Fruit fly (Drosophila melanogaster) whole organism, embryonic: Measurements from ENCODE around the gene trx.
A peak's percentile ranks its signal among the peaks of the same experiment; 100 is the strongest.

Experiments
- Bdp1 ChIP-seq: fragments of 200-800 bp; sonication (Bioruptor generic); optimal IDR thresholded peaks from 3 replicates; lab custom pipeline; 2016; ENCODE audit warnings: missing biosample characterization, missing genetic modification characterization
- Bteb2 ChIP-seq: fragments of 200-800 bp; sonication (Bioruptor generic); optimal IDR thresholded peaks from 2 replicates; lab custom pipeline; 2016; ENCODE audit warnings: missing biosample characterization, missing genetic modification characterization
- CG11093 ChIP-seq: fragments of 200-800 bp; sonication (Bioruptor generic); IDR thresholded peaks from 3 replicates; pipeline ENCODE4 v1.3.6; 2022; ENCODE audit warnings: missing biosample characterization, missing genetic modification characterization
- CG12219 ChIP-seq: fragments of 200-800 bp; sonication (Bioruptor generic); optimal IDR thresholded peaks from 3 replicates; lab custom pipeline; 2018; ENCODE audit warnings: missing biosample characterization, mild to moderate bottlenecking, missing genetic modification characterization
- CG13894 ChIP-seq: fragments of 200-800 bp; sonication (Bioruptor generic); optimal IDR thresholded peaks from 3 replicates; lab custom pipeline; 2018; ENCODE audit warnings: missing biosample characterization, mild to moderate bottlenecking, missing genetic modification characterization, moderate library complexity
- CG14014 ChIP-seq: fragments of 200-800 bp; sonication (Bioruptor generic); IDR thresholded peaks from 2 replicates; pipeline ENCODE4 v1.3.6; 2022; ENCODE audit warnings: missing biosample characterization, missing genetic modification characterization
- CG15514 ChIP-seq: fragments of 200-800 bp; sonication (Bioruptor generic); optimal IDR thresholded peaks from 3 replicates; lab custom pipeline; 2017; ENCODE audit warnings: missing biosample characterization, missing genetic modification characterization, mild to moderate bottlenecking, moderate library complexity, missing genetic modification reagents
- CG17802 ChIP-seq: fragments of 200-800 bp; sonication (Bioruptor generic); optimal IDR thresholded peaks from 2 replicates; lab custom pipeline; 2018; ENCODE audit warnings: missing biosample characterization, mild to moderate bottlenecking, missing genetic modification characterization, moderate library complexity
- CG31224 ChIP-seq: fragments of 200-800 bp; sonication (Bioruptor generic); IDR thresholded peaks from 2 replicates; pipeline ENCODE4 v1.3.6; 2022; ENCODE audit warnings: missing biosample characterization, missing genetic modification characterization
- CG32532 ChIP-seq: fragments of 200-800 bp; sonication (Bioruptor generic); IDR thresholded peaks from 2 replicates; pipeline ENCODE4 v1.3.6; 2022; ENCODE audit warnings: missing biosample characterization, missing genetic modification characterization
- CG33213 ChIP-seq: fragments of 200-800 bp; sonication (Bioruptor generic); optimal IDR thresholded peaks from 3 replicates; lab custom pipeline; 2016; ENCODE audit warnings: missing biosample characterization, missing genetic modification characterization
- CG4360 ChIP-seq: fragments of 200-800 bp; sonication (Bioruptor generic); IDR thresholded peaks from 2 replicates; pipeline ENCODE4 v1.3.6; 2022; ENCODE audit warnings: missing biosample characterization, missing genetic modification characterization
- CG5180 ChIP-seq: fragments of 200-800 bp; sonication (Bioruptor generic); optimal IDR thresholded peaks from 3 replicates; lab custom pipeline; 2017; ENCODE audit warnings: missing biosample characterization, missing genetic modification characterization, mild to moderate bottlenecking, moderate library complexity, missing genetic modification reagents
- CG6683 ChIP-seq: fragments of 200-800 bp; sonication (Bioruptor generic); optimal IDR thresholded peaks from 2 replicates; lab custom pipeline; 2017; ENCODE audit warnings: missing biosample characterization, mild to moderate bottlenecking, missing genetic modification characterization, missing genetic modification reagents
- CG9797 ChIP-seq: fragments of 200-800 bp; sonication (Bioruptor generic); optimal IDR thresholded peaks from 3 replicates; lab custom pipeline; 2018; ENCODE audit warnings: missing biosample characterization, mild to moderate bottlenecking, missing genetic modification characterization
- CHES-1-like ChIP-seq: fragments of 200-800 bp; sonication (Bioruptor generic); optimal IDR thresholded peaks from 2 replicates; lab custom pipeline; 2016; ENCODE audit warnings: missing biosample characterization, missing genetic modification characterization
- D19B ChIP-seq: fragments of 200-800 bp; sonication (Bioruptor generic); optimal IDR thresholded peaks from 2 replicates; lab custom pipeline; 2017; ENCODE audit warnings: missing biosample characterization, mild to moderate bottlenecking, missing genetic modification characterization
- Dip2 ChIP-seq: fragments of 200-800 bp; sonication (Bioruptor generic); IDR thresholded peaks from 2 replicates; pipeline ENCODE4 v1.3.6; 2022; ENCODE audit warnings: missing biosample characterization, missing genetic modification characterization
- Doc3 ChIP-seq: fragments of 200-800 bp; sonication (Bioruptor generic); IDR thresholded peaks from 3 replicates; pipeline ENCODE4 v1.3.6; 2022; ENCODE audit warnings: missing biosample characterization, missing genetic modification characterization; ENCODE audit not compliant: partially characterized antibody
- E2f1 ChIP-seq: fragments of 200-800 bp; sonication (Bioruptor generic); IDR thresholded peaks from 2 replicates; pipeline ENCODE4 v1.3.6; 2022; ENCODE audit warnings: missing biosample characterization, missing genetic modification characterization
- Elba2 ChIP-seq: fragments of 200-800 bp; sonication (Bioruptor generic); optimal IDR thresholded peaks from 3 replicates; lab custom pipeline; 2016; ENCODE audit warnings: missing biosample characterization, missing genetic modification characterization
- Ets97D ChIP-seq: fragments of 200-800 bp; sonication (Bioruptor generic); optimal IDR thresholded peaks from 3 replicates; lab custom pipeline; 2016; ENCODE audit warnings: missing biosample characterization, missing genetic modification characterization
- HHEX ChIP-seq: fragments of 200-800 bp; sonication (Bioruptor generic); optimal IDR thresholded peaks from 3 replicates; lab custom pipeline; 2017; ENCODE audit warnings: missing biosample characterization, mild to moderate bottlenecking, missing genetic modification characterization, missing genetic modification reagents
- HLH4C ChIP-seq: fragments of 200-800 bp; sonication (Bioruptor generic); IDR thresholded peaks from 3 replicates; pipeline ENCODE4 v1.3.6; 2022; ENCODE audit warnings: missing biosample characterization, missing genetic modification characterization; ENCODE audit not compliant: partially characterized antibody
- HLH54F ChIP-seq: fragments of 200-800 bp; sonication (Bioruptor generic); optimal IDR thresholded peaks from 3 replicates; lab custom pipeline; 2016; ENCODE audit warnings: missing biosample characterization, missing genetic modification characterization
- Lim3 ChIP-seq: fragments of 200-800 bp; sonication (Bioruptor generic); IDR thresholded peaks from 2 replicates; pipeline ENCODE4 v1.3.6; 2022; ENCODE audit warnings: missing biosample characterization, missing genetic modification characterization
- Pdp1 ChIP-seq, 2 experiments: fragments of 200-800 bp; sonication (Bioruptor generic); optimal IDR thresholded peaks; 3 replicates each; lab custom pipeline; 2016; ENCODE audit warnings: missing biosample characterization in 2 of 2, missing genetic modification characterization in 2 of 2, mild to moderate bottlenecking in 1 of 2, moderate library complexity in 1 of 2
- Rfx ChIP-seq: fragments of 200-800 bp; sonication (Bioruptor generic); IDR thresholded peaks from 2 replicates; pipeline ENCODE4 v1.3.6; 2022; ENCODE audit warnings: missing biosample characterization, missing genetic modification characterization
- Sry-δ ChIP-seq: fragments of 200-800 bp; sonication (Bioruptor generic); optimal IDR thresholded peaks from 2 replicates; lab custom pipeline; 2016; ENCODE audit warnings: missing biosample characterization, missing genetic modification characterization
- ap ChIP-seq: fragments of 200-800 bp; sonication (Bioruptor generic); IDR thresholded peaks from 2 replicates; pipeline ENCODE4 v1.3.6; 2022; ENCODE audit warnings: missing biosample characterization, missing genetic modification characterization
- chif ChIP-seq, 2 experiments: fragments of 200-800 bp; sonication (Bioruptor generic); optimal IDR thresholded peaks; 3 replicates each; lab custom pipeline; 2016; ENCODE audit warnings: missing biosample characterization in 2 of 2, missing genetic modification characterization in 2 of 2
- ci ChIP-seq: fragments of 200-800 bp; sonication (Bioruptor generic); IDR thresholded peaks from 3 replicates; pipeline ENCODE4 v1.3.6; 2022; ENCODE audit warnings: missing biosample characterization, missing genetic modification characterization
- ewg ChIP-seq: fragments of 200-800 bp; sonication (Bioruptor generic); optimal IDR thresholded peaks from 3 replicates; lab custom pipeline; 2017; ENCODE audit warnings: mild to moderate bottlenecking, missing biosample characterization, missing genetic modification reagents, missing genetic modification characterization
- fd102C ChIP-seq: fragments of 200-800 bp; sonication (Bioruptor generic); optimal IDR thresholded peaks from 2 replicates; lab custom pipeline; 2018; ENCODE audit warnings: missing biosample characterization, mild to moderate bottlenecking, missing genetic modification characterization, moderate library complexity
- fru ChIP-seq: fragments of >200 bp; optimal IDR thresholded peaks from 2 replicates; lab custom pipeline; 2017
- hbn ChIP-seq: fragments of 200-800 bp; sonication (Bioruptor generic); IDR thresholded peaks from 2 replicates; pipeline ENCODE4 v1.3.6; 2022; ENCODE audit warnings: missing biosample characterization, missing genetic modification characterization; ENCODE audit not compliant: partially characterized antibody
- ind ChIP-seq: fragments of 200-800 bp; sonication (Bioruptor generic); optimal IDR thresholded peaks from 3 replicates; lab custom pipeline; 2016; ENCODE audit warnings: missing biosample characterization, missing genetic modification characterization
- lola ChIP-seq, 3 experiments: fragments of >200 bp in 2 of 3; fragments of 200-800 bp in 1 of 3; sonication (Bioruptor generic) in 1 of 3; optimal IDR thresholded peaks; 2 replicates each; lab custom pipeline; 2017 to 2019; ENCODE audit warnings: missing biosample characterization in 3 of 3, missing genetic modification characterization in 3 of 3, mild to moderate bottlenecking in 1 of 3, moderate library complexity in 1 of 3
- nerfin-1 ChIP-seq: fragments of 200-800 bp; sonication (Bioruptor generic); optimal IDR thresholded peaks from 3 replicates; lab custom pipeline; 2019; ENCODE audit warnings: missing biosample characterization, mild to moderate bottlenecking, missing genetic modification characterization, moderate library complexity
- nmo ChIP-seq: fragments of 200-800 bp; sonication (Bioruptor generic); optimal IDR thresholded peaks from 2 replicates; lab custom pipeline; 2018; ENCODE audit warnings: missing biosample characterization, mild to moderate bottlenecking, missing genetic modification characterization, moderate library complexity
- odd ChIP-seq: fragments of 200-800 bp; sonication (Bioruptor generic); optimal IDR thresholded peaks from 2 replicates; lab custom pipeline; 2017; ENCODE audit warnings: missing biosample characterization, mild to moderate bottlenecking, missing genetic modification characterization
- otp ChIP-seq: fragments of 200-800 bp; sonication (Bioruptor generic); IDR thresholded peaks from 3 replicates; pipeline ENCODE4, ENCODE4 v1.3.6; 2022; ENCODE audit warnings: missing biosample characterization, missing genetic modification characterization
- run ChIP-seq: fragments of 200-800 bp; sonication (Bioruptor generic); optimal IDR thresholded peaks from 3 replicates; lab custom pipeline; 2018; ENCODE audit warnings: missing biosample characterization, mild to moderate bottlenecking, missing genetic modification characterization
- sim ChIP-seq: fragments of 200-800 bp; sonication (Bioruptor generic); IDR thresholded peaks from 2 replicates; pipeline ENCODE4 v1.3.6; 2022; ENCODE audit warnings: missing biosample characterization, missing genetic modification characterization
- so ChIP-seq: fragments of 200-800 bp; sonication (Bioruptor generic); IDR thresholded peaks from 3 replicates; pipeline ENCODE4 v1.3.6; 2022; ENCODE audit warnings: missing biosample characterization, missing genetic modification characterization
- sr ChIP-seq: fragments of 200-800 bp; sonication (Bioruptor generic); IDR thresholded peaks from 3 replicates; pipeline ENCODE4 v1.3.6; 2022; ENCODE audit warnings: missing biosample characterization, missing genetic modification characterization
- ttk ChIP-seq: fragments of 200-800 bp; sonication (Bioruptor generic); IDR thresholded peaks from 2 replicates; pipeline ENCODE4 v2.1.2; 2022; ENCODE audit warnings: missing biosample characterization, missing genetic modification characterization
- unc-4 ChIP-seq: fragments of 200-800 bp; sonication (Bioruptor generic); IDR thresholded peaks from 2 replicates; pipeline ENCODE4 v1.3.6; 2022; ENCODE audit warnings: missing biosample characterization, missing genetic modification characterization; ENCODE audit not compliant: partially characterized antibody
- vfl ChIP-seq: fragments of 200-800 bp; sonication (Bioruptor generic); optimal IDR thresholded peaks from 2 replicates; lab custom pipeline; 2016; ENCODE audit warnings: missing biosample characterization, missing genetic modification characterization
- vvl ChIP-seq: fragments of 200-800 bp; sonication (Bioruptor generic); IDR thresholded peaks from 2 replicates; pipeline ENCODE4 v1.3.6; 2022; ENCODE audit warnings: missing biosample characterization, missing genetic modification characterization

trx gene

dm6 chr3R:14278523-14279303 is 8.0 kb downstream of the trx start (continued):
- TF ChIP-seq Rfx (GFP tag; lab: Robert Waterston, UW) (peak; percentile 38), CG9797 (GFP tag; lab: Kevin White, UChicago) (no peak), Pdp1 (GFP tag; optimal IDR thresholded peaks at IDR 0.05; lab: Kevin White, UChicago) (no peak), CG17802 (tag; lab: Kevin White, UChicago) (no peak), CG5180 (GFP tag; lab: Kevin White, UChicago) (no peak), ewg (GFP tag; lab: Kevin White, UChicago) (no peak), Bdp1 (no peak), CG32532 (GFP tag; lab: Robert Waterston, UW) (no peak; the same call in 1 of the 2 replicates), chif (GFP tag; optimal IDR thresholded peaks at IDR 0.05; lab: Kevin White, UChicago) (no peak), otp (no peak), nmo (GFP tag; lab: Kevin White, UChicago) (no peak), ind (GFP tag; lab: Kevin White, UChicago) (no peak), CG4360 (GFP tag; lab: Robert Waterston, UW) (peak; percentile 98), fru (lab: Kevin White, UChicago) (no peak), Lim3 (GFP tag; lab: Robert Waterston, UW) (no peak), HLH54F (GFP tag; lab: Kevin White, UChicago) (no peak), E2f1 (GFP tag; lab: Robert Waterston, UW) (no peak), CG15514 (peak; percentile 19), Bteb2 (GFP tag; lab: Kevin White, UChicago) (no peak), fd102C (GFP tag; lab: Kevin White, UChicago) (no peak), vfl (GFP tag; lab: Kevin White, UChicago) (no peak), HHEX (GFP tag; lab: Kevin White, UChicago) (no peak), D19B (GFP tag; lab: Kevin White, UChicago) (no peak), CHES-1-like (GFP tag; lab: Kevin White, UChicago) (no peak), sr (no peak), ap (no peak), CG33213 (GFP tag; lab: Kevin White, UChicago) (no peak), unc-4 (GFP tag; lab: Robert Waterston, UW) (no peak), Elba2 (GFP tag; lab: Kevin White, UChicago) (no peak), so (no peak), Ets97D (GFP tag; lab: Kevin White, UChicago) (no peak), CG14014 (GFP tag; lab: Robert Waterston, UW) (peak; percentile 38; the same call in 1 of the 2 replicates), CG6683 (GFP tag; lab: Kevin White, UChicago) (no peak), ci (GFP tag; lab: Robert Waterston, UW) (0 out of 3 replicates have a peak, but pooled peaks have one; percentile 37), CG31224 (GFP tag; lab: Robert Waterston, UW) (no peak), odd (GFP tag; lab: Kevin White, UChicago) (no peak), vvl (GFP tag; lab: Robert Waterston, UW) (no peak), Sry-δ (GFP tag; lab: Kevin White, UChicago) (peak; percentile 35), lola (GFP tag; optimal IDR thresholded peaks at IDR 0.05; lab: Kevin White, UChicago) (no peak), CG13894 (tag; lab: Kevin White, UChicago) (no peak), sim (GFP tag; lab: Robert Waterston, UW) (no peak; the same call in 1 of the 2 replicates), CG11093 (GFP tag; lab: Robert Waterston, UW) (no peak), ttk (GFP tag; lab: Robert Waterston, UW) (no peak), hbn (GFP tag; lab: Robert Waterston, UW) (no peak), HLH4C (GFP tag; lab: Robert Waterston, UW) (no peak), Doc3 (GFP tag; lab: Robert Waterston, UW) (no peak), run (tag; lab: Kevin White, UChicago) (no peak), Dip2 (GFP tag; lab: Robert Waterston, UW) (no peak), nerfin-1 (tag; lab: Kevin White, UChicago) (peak; percentile 33), CG12219 (GFP tag; lab: Kevin White, UChicago) (no peak)
